In the genomic region with DNA sequence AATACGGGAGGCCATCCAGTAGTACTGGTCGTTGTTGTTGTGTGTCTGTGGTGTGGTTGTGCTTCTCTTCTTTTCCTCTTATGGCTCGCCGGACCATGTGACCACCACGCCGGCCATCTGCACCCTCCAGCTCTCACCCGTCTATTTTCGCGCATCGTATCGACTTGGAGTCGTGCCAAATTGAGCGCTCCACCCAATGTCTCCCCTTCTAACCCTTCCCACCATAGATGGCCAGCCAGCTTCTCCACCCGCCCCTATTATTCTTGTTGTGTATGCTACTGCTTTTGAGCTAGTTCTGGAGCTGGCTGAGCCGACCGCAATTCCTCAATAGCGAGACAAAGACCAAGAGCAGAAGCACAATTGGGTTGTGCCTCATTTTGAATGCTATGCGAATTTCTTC, we compare ENCODE assay signal across 3 worm cellular contexts.
TF ChIP-seq lines count a peak whose summit lies in the region.

No protein-coding gene starts in this region.

TF ChIP-seq in whole organism, L2 larva, 48 proteins besides CTCF, POLR2A, EP300 and RAD21 (continued from another document):
- TF ChIP-seq lsy-2 (tag; optimal IDR thresholded peaks at IDR 0.05; lab: Kevin White, UChicago) (peak in 1 of 2 experiments; percentile 18), nhr-6 (tag; optimal IDR thresholded peaks at IDR 0.05; lab: Kevin White, UChicago) (no peak), gmeb-1 (tag; optimal IDR thresholded peaks at IDR 0.05; lab: Kevin White, UChicago) (no peak), lin-39 (tag; optimal IDR thresholded peaks at IDR 0.05; lab: Kevin White, UChicago) (no peak), fos-1 (tag; optimal IDR thresholded peaks at IDR 0.05; lab: Kevin White, UChicago) (no peak), nhr-21 (tag; optimal IDR thresholded peaks at IDR 0.05; lab: Kevin White, UChicago) (no peak), nhr-12 (tag; optimal IDR thresholded peaks at IDR 0.05; lab: Kevin White, UChicago) (no peak), lin-13 (GFP tag; optimal IDR thresholded peaks at IDR 0.05; lab: Kevin White, UChicago) (no peak), dmd-4 (tag; optimal IDR thresholded peaks at IDR 0.05; lab: Kevin White, UChicago) (no peak), nhr-25 (tag; optimal IDR thresholded peaks at IDR 0.05; lab: Kevin White, UChicago) (no peak), elt-3 (tag; optimal IDR thresholded peaks at IDR 0.05; lab: Kevin White, UChicago) (no peak), crh-2 (tag; optimal IDR thresholded peaks at IDR 0.05; lab: Kevin White, UChicago) (no peak), nhr-11 (tag; optimal IDR thresholded peaks at IDR 0.05; lab: Kevin White, UChicago) (no peak), R02D3.7 (tag; optimal IDR thresholded peaks at IDR 0.05; lab: Kevin White, UChicago) (no peak), F13H6.1 (tag; optimal IDR thresholded peaks at IDR 0.05; lab: Kevin White, UChicago) (peak; percentile 39), ztf-4 (tag; optimal IDR thresholded peaks at IDR 0.05; lab: Kevin White, UChicago) (no peak), sma-3 (GFP tag; optimal IDR thresholded peaks at IDR 0.05; lab: Kevin White, UChicago) (no peak), nhr-10 (tag; optimal IDR thresholded peaks at IDR 0.05; lab: Kevin White, UChicago) (no peak), elt-1 (tag; optimal IDR thresholded peaks at IDR 0.05; lab: Kevin White, UChicago) (no peak)
TF ChIP-seq in whole organism, L2 larva: peak in this region for 10.

TF ChIP-seq in whole organism, L4 larva, 104 proteins besides CTCF, POLR2A, EP300 and RAD21 (continued from another document):
- TF ChIP-seq skn-1 (tag; optimal IDR thresholded peaks at IDR 0.05; lab: Kevin White, UChicago) (no peak), lin-39 (tag; optimal IDR thresholded peaks at IDR 0.05; lab: Kevin White, UChicago) (no peak), lim-7 (GFP tag; IDR thresholded peaks at IDR 0.05; lab: Robert Waterston, UW) (0 out of 2 replicates have a peak, but pooled peaks have one; percentile 4), unc-130 (GFP tag; optimal IDR thresholded peaks at IDR 0.05; lab: Kevin White, UChicago) (no peak), F26F4.8 (GFP tag; conservative IDR thresholded peaks at IDR 0.05; lab: Robert Waterston, UW) (no peak), T26A8.4 (GFP tag; IDR thresholded peaks at IDR 0.05; lab: Robert Waterston, UW) (0 out of 2 replicates have a peak, but pooled peaks have one; percentile 7), nhr-25 (tag; optimal IDR thresholded peaks at IDR 0.05; lab: Kevin White, UChicago; ENCODE audit: borderline replicate concordance, insufficient read depth) (no peak), mxl-3 (GFP tag; optimal IDR thresholded peaks at IDR 0.05; lab: Kevin White, UChicago) (peak; percentile 57), set-16 (GFP tag; IDR thresholded peaks at IDR 0.05; lab: Robert Waterston, UW) (peak; percentile 68), aha-1 (tag; lab: Kevin White, UChicago) (peak; percentile 98), F44E2.7 (GFP tag; IDR thresholded peaks at IDR 0.05; lab: Robert Waterston, UW) (no peak), ZK337.2 (GFP tag; IDR thresholded peaks at IDR 0.05; lab: Robert Waterston, UW) (no peak), dmd-8 (GFP tag; IDR thresholded peaks at IDR 0.05; lab: Robert Waterston, UW) (no peak), lsy-2 (tag; optimal IDR thresholded peaks at IDR 0.05; lab: Kevin White, UChicago) (peak in 1 of 2 experiments; percentile 0), fkh-10 (GFP tag; optimal IDR thresholded peaks at IDR 0.05; lab: Kevin White, UChicago) (peak; percentile 6), hmg-1.1 (GFP tag; IDR thresholded peaks at IDR 0.05; lab: Robert Waterston, UW) (no peak), zfp-3 (GFP tag; conservative IDR thresholded peaks at IDR 0.05; lab: Robert Waterston, UW) (no peak), hlh-30 (tag; optimal IDR thresholded peaks at IDR 0.05; lab: Kevin White, UChicago; ENCODE audit: insufficient read depth) (peak; percentile 73), aly-2 (tag; optimal IDR thresholded peaks at IDR 0.05; lab: Kevin White, UChicago) (no peak), madf-9 (GFP tag; conservative IDR thresholded peaks at IDR 0.05; lab: Robert Waterston, UW) (no peak), ceh-28 (tag; optimal IDR thresholded peaks at IDR 0.05; lab: Kevin White, UChicago) (no peak), nhr-11 (tag; optimal IDR thresholded peaks at IDR 0.05; lab: Kevin White, UChicago) (no peak), hlh-11 (tag; optimal IDR thresholded peaks at IDR 0.05; lab: Kevin White, UChicago) (peak; percentile 20), nhr-102 (tag; optimal IDR thresholded peaks at IDR 0.05; lab: Kevin White, UChicago) (no peak), rbr-2 (tag; optimal IDR thresholded peaks at IDR 0.05; lab: Kevin White, UChicago) (peak; percentile 17), egl-43 (GFP tag; IDR thresholded peaks at IDR 0.05; lab: Robert Waterston, UW) (peak; percentile 71)

TF ChIP-seq in whole organism, late embryonic, 69 proteins besides CTCF, POLR2A, EP300 and RAD21 (continued from another document):
- TF ChIP-seq ceh-48 (tag; optimal IDR thresholded peaks at IDR 0.05; lab: Kevin White, UChicago) (peak; percentile 59), C38D4.7 (GFP tag; optimal IDR thresholded peaks at IDR 0.05; lab: Kevin White, UChicago) (no peak), ceh-18 (tag; optimal IDR thresholded peaks at IDR 0.05; lab: Kevin White, UChicago) (peak; percentile 43), K09A11.1 (tag; optimal IDR thresholded peaks at IDR 0.05; lab: Kevin White, UChicago; ENCODE audit: insufficient read depth) (no peak), tbx-7 (tag; optimal IDR thresholded peaks at IDR 0.05; lab: Kevin White, UChicago) (no peak), mec-3 (tag; optimal IDR thresholded peaks at IDR 0.05; lab: Kevin White, UChicago; ENCODE audit: borderline replicate concordance) (no peak), npax-4 (tag; optimal IDR thresholded peaks at IDR 0.05; lab: Kevin White, UChicago) (no peak), sox-4 (tag; optimal IDR thresholded peaks at IDR 0.05; lab: Kevin White, UChicago) (no peak), unc-42 (tag; optimal IDR thresholded peaks at IDR 0.05; lab: Kevin White, UChicago) (peak; percentile 68), ttx-3 (tag; optimal IDR thresholded peaks at IDR 0.05; lab: Kevin White, UChicago) (no peak), ceh-2 (tag; optimal IDR thresholded peaks at IDR 0.05; lab: Kevin White, UChicago) (no peak), hlh-30 (tag; optimal IDR thresholded peaks at IDR 0.05; lab: Kevin White, UChicago; ENCODE audit: insufficient read depth) (peak; percentile 80), ahr-1 (tag; optimal IDR thresholded peaks at IDR 0.05; lab: Kevin White, UChicago) (no peak), elt-2 (tag; optimal IDR thresholded peaks at IDR 0.05; lab: Kevin White, UChicago) (no peak), ceh-34 (tag; optimal IDR thresholded peaks at IDR 0.05; lab: Kevin White, UChicago) (no peak), Y22D7AL.16 (tag; optimal IDR thresholded peaks at IDR 0.05; lab: Kevin White, UChicago) (no peak), hlh-6 (tag; optimal IDR thresholded peaks at IDR 0.05; lab: Kevin White, UChicago) (no peak), odd-2 (tag; optimal IDR thresholded peaks at IDR 0.05; lab: Kevin White, UChicago) (no peak), fkh-6 (tag; optimal IDR thresholded peaks at IDR 0.05; lab: Kevin White, UChicago) (no peak), sox-2 (GFP tag; IDR thresholded peaks at IDR 0.05; lab: Robert Waterston, UW) (no peak), ceh-14 (tag; optimal IDR thresholded peaks at IDR 0.05; lab: Kevin White, UChicago) (peak; percentile 39), lin-11 (tag; optimal IDR thresholded peaks at IDR 0.05; lab: Kevin White, UChicago) (no peak), zip-5 (tag; optimal IDR thresholded peaks at IDR 0.05; lab: Kevin White, UChicago) (no peak), madf-2 (tag; optimal IDR thresholded peaks at IDR 0.05; lab: Kevin White, UChicago) (no peak), ceh-30 (tag; optimal IDR thresholded peaks at IDR 0.05; lab: Kevin White, UChicago) (no peak), T23F11.4 (GFP tag; optimal IDR thresholded peaks at IDR 0.05; lab: Kevin White, UChicago) (no peak), nhr-11 (tag; optimal IDR thresholded peaks at IDR 0.05; lab: Kevin White, UChicago) (no peak), pha-4 (tag; optimal IDR thresholded peaks at IDR 0.05; lab: Kevin White, UChicago) (no peak), ets-4 (tag; optimal IDR thresholded peaks at IDR 0.05; lab: Kevin White, UChicago) (no peak), nfya-1 (tag; optimal IDR thresholded peaks at IDR 0.05; lab: Kevin White, UChicago) (peak; percentile 27), pag-3 (tag; optimal IDR thresholded peaks at IDR 0.05; lab: Kevin White, UChicago; ENCODE audit: borderline replicate concordance) (no peak), gmeb-2 (tag; optimal IDR thresholded peaks at IDR 0.05; lab: Kevin White, UChicago) (no peak), fkh-10 (GFP tag; optimal IDR thresholded peaks at IDR 0.05; lab: Kevin White, UChicago) (no peak), pqm-1 (tag; optimal IDR thresholded peaks at IDR 0.05; lab: Kevin White, UChicago) (no peak), hlh-8 (tag; optimal IDR thresholded peaks at IDR 0.05; lab: Kevin White, UChicago) (no peak), eyg-1 (tag; optimal IDR thresholded peaks at IDR 0.05; lab: Kevin White, UChicago) (no peak), ceh-9 (tag; optimal IDR thresholded peaks at IDR 0.05; lab: Kevin White, UChicago) (no peak), ama-1 (optimal IDR thresholded peaks at IDR 0.05; lab: Kevin White, UChicago) (no peak), unc-3 (GFP tag; conservative IDR thresholded peaks at IDR 0.05; lab: Robert Waterston, UW) (no peak), unc-3 (tag; optimal IDR thresholded peaks at IDR 0.05; lab: Kevin White, UChicago) (no peak), nhr-232 (tag; optimal IDR thresholded peaks at IDR 0.05; lab: Kevin White, UChicago) (no peak), unc-86 (tag; optimal IDR thresholded peaks at IDR 0.05; lab: Kevin White, UChicago) (no peak), dmd-4 (tag; optimal IDR thresholded peaks at IDR 0.05; lab: Kevin White, UChicago; ENCODE audit: borderline replicate concordance) (no peak), tbx-2 (tag; optimal IDR thresholded peaks at IDR 0.05; lab: Kevin White, UChicago) (peak; percentile 55)
TF ChIP-seq in whole organism, late embryonic: peak in this region for 12.
